Fruit fly (Drosophila melanogaster) whole organism, embryonic: ENCODE data around the gene Coa8.
A peak's percentile ranks its signal among the peaks of the same experiment; 100 is the strongest.

ENCODE experiments used
- CG11456 ChIP-seq: fragments of 200-800 bp; sonication (Bioruptor generic); IDR thresholded peaks from 3 replicates; pipeline ENCODE4 v1.3.6; 2022; ENCODE audit warnings: missing biosample characterization, missing genetic modification characterization
- CG14965 ChIP-seq: fragments of 200-800 bp; sonication (Bioruptor generic); optimal IDR thresholded peaks from 2 replicates; lab custom pipeline; 2016; ENCODE audit warnings: missing biosample characterization, missing genetic modification characterization, borderline replicate concordance
- CG15696 ChIP-seq: fragments of 200-800 bp; sonication (Bioruptor generic); optimal IDR thresholded peaks from 2 replicates; lab custom pipeline; 2019; ENCODE audit warnings: missing biosample characterization, mild to moderate bottlenecking, missing genetic modification characterization, moderate library complexity
- CG16813 ChIP-seq: fragments of 200-800 bp; sonication (Bioruptor generic); IDR thresholded peaks from 3 replicates; pipeline ENCODE4 v1.3.6; 2022; ENCODE audit warnings: missing biosample characterization, missing genetic modification characterization; ENCODE audit not compliant: partially characterized antibody
- CG17186 ChIP-seq: fragments of 200-800 bp; sonication (Bioruptor generic); optimal IDR thresholded peaks from 3 replicates; lab custom pipeline; 2017; ENCODE audit warnings: missing biosample characterization, missing genetic modification reagents, missing genetic modification characterization
- CG18011 ChIP-seq: fragments of 200-800 bp; sonication (Bioruptor generic); optimal IDR thresholded peaks from 2 replicates; lab custom pipeline; 2017; ENCODE audit warnings: missing biosample characterization, missing genetic modification characterization, mild to moderate bottlenecking, moderate library complexity, missing genotype
- CG2678 ChIP-seq: fragments of 200-800 bp; sonication (Bioruptor generic); optimal IDR thresholded peaks from 3 replicates; lab custom pipeline; 2019; ENCODE audit warnings: missing biosample characterization, mild to moderate bottlenecking, missing genetic modification characterization, moderate library complexity
- CG2889 ChIP-seq: fragments of 200-800 bp; sonication (Bioruptor generic); IDR thresholded peaks from 3 replicates; pipeline ENCODE4 v1.3.6; 2022; ENCODE audit warnings: missing biosample characterization, missing genetic modification characterization
- CG3065 ChIP-seq: fragments of 200-800 bp; sonication (Bioruptor generic); optimal IDR thresholded peaks from 2 replicates; lab custom pipeline; 2016; ENCODE audit warnings: missing biosample characterization, missing genetic modification characterization
- CG31365 ChIP-seq: fragments of 200-800 bp; sonication (Bioruptor generic); optimal IDR thresholded peaks from 2 replicates; lab custom pipeline; 2018; ENCODE audit warnings: missing biosample characterization, mild to moderate bottlenecking, missing genetic modification characterization
- CG4360 ChIP-seq: fragments of 200-800 bp; sonication (Bioruptor generic); IDR thresholded peaks from 2 replicates; pipeline ENCODE4 v1.3.6; 2022; ENCODE audit warnings: missing biosample characterization, missing genetic modification characterization
- CG6254 ChIP-seq: fragments of 200-800 bp; sonication (Bioruptor generic); optimal IDR thresholded peaks from 3 replicates; lab custom pipeline; 2017; ENCODE audit warnings: mild to moderate bottlenecking, missing biosample characterization, missing genetic modification reagents, missing genetic modification characterization
- CG6272 ChIP-seq: fragments of 200-800 bp; sonication (Bioruptor generic); IDR thresholded peaks from 2 replicates; pipeline ENCODE4 v1.3.6; 2022; ENCODE audit warnings: missing biosample characterization, missing genetic modification characterization
- CG7745 ChIP-seq: fragments of 200-800 bp; sonication (Bioruptor generic); optimal IDR thresholded peaks from 2 replicates; lab custom pipeline; 2018; ENCODE audit warnings: missing biosample characterization, mild to moderate bottlenecking, missing genetic modification characterization, moderate library complexity
- CG9797 ChIP-seq: fragments of 200-800 bp; sonication (Bioruptor generic); optimal IDR thresholded peaks from 3 replicates; lab custom pipeline; 2018; ENCODE audit warnings: missing biosample characterization, mild to moderate bottlenecking, missing genetic modification characterization
- Dref ChIP-seq: fragments of 200-800 bp; sonication (Bioruptor generic); IDR thresholded peaks from 2 replicates; pipeline ENCODE4 v1.3.6; 2022; ENCODE audit warnings: missing biosample characterization, missing genetic modification characterization
- Drgx ChIP-seq: fragments of 200-800 bp; sonication (Bioruptor generic); IDR thresholded peaks from 2 replicates; pipeline ENCODE4 v1.3.6; 2022; ENCODE audit warnings: missing biosample characterization, missing genetic modification characterization
- E2f2 ChIP-seq: fragments of 200-800 bp; sonication (Bioruptor generic); IDR thresholded peaks from 2 replicates; pipeline ENCODE4 v1.3.6; 2022; ENCODE audit warnings: missing biosample characterization, missing genetic modification characterization
- Eip74EF ChIP-seq, 2 experiments: fragments of 200-800 bp in 1 of 2; fragments of >200 bp in 1 of 2; sonication (Bioruptor generic) in 1 of 2; optimal IDR thresholded peaks; 2 replicates each; lab custom pipeline; 2017 to 2019; ENCODE audit warnings: missing biosample characterization in 2 of 2, missing genetic modification characterization in 2 of 2, mild to moderate bottlenecking in 1 of 2, moderate library complexity in 1 of 2
- Fer2 ChIP-seq: fragments of 200-800 bp; sonication (Bioruptor generic); optimal IDR thresholded peaks from 2 replicates; lab custom pipeline; 2018; ENCODE audit warnings: missing biosample characterization, mild to moderate bottlenecking, missing genetic modification characterization, moderate library complexity
- Hmr ChIP-seq: fragments of 200-800 bp; sonication (Bioruptor generic); optimal IDR thresholded peaks from 3 replicates; lab custom pipeline; 2017; ENCODE audit warnings: mild to moderate bottlenecking, missing biosample characterization, missing genetic modification reagents, missing genetic modification characterization
- Lhr ChIP-seq: fragments of 200-800 bp; sonication (Bioruptor generic); optimal IDR thresholded peaks from 3 replicates; lab custom pipeline; 2017; ENCODE audit warnings: mild to moderate bottlenecking, missing biosample characterization, missing genetic modification reagents, missing genetic modification characterization
- MESR4 ChIP-seq: fragments of 200-800 bp; sonication (Bioruptor generic); optimal IDR thresholded peaks from 2 replicates; lab custom pipeline; 2018; ENCODE audit warnings: missing biosample characterization, mild to moderate bottlenecking, missing genetic modification characterization, moderate library complexity
- Optix ChIP-seq: fragments of 200-800 bp; sonication (Bioruptor generic); IDR thresholded peaks from 3 replicates; pipeline ENCODE4 v1.3.6; 2022; ENCODE audit warnings: missing biosample characterization, missing genetic modification characterization
- Poxn ChIP-seq: fragments of 200-800 bp; sonication (Bioruptor generic); IDR thresholded peaks from 2 replicates; pipeline ENCODE4 v1.3.6; 2022; ENCODE audit warnings: missing biosample characterization, missing genetic modification characterization
- Side ChIP-seq: fragments of 200-800 bp; sonication (Bioruptor generic); optimal IDR thresholded peaks from 2 replicates; lab custom pipeline; 2016; ENCODE audit warnings: missing biosample characterization, missing genetic modification characterization
- Sry-β ChIP-seq: fragments of 200-800 bp; sonication (Bioruptor generic); optimal IDR thresholded peaks from 2 replicates; lab custom pipeline; 2018; ENCODE audit warnings: missing biosample characterization, mild to moderate bottlenecking, missing genetic modification characterization, moderate library complexity
- Trl ChIP-seq, 3 experiments: fragments of >200 bp in 2 of 3; fragments of 200-800 bp in 1 of 3; sonication (Bioruptor generic) in 1 of 3; optimal IDR thresholded peaks; 2 replicates in 1 of 3; 3 replicates in 2 of 3; lab custom pipeline; 2016 to 2017; ENCODE audit warnings: missing biosample characterization in 1 of 3, missing genetic modification characterization in 1 of 3
- YL-1 ChIP-seq: fragments of 200-800 bp; sonication (Bioruptor generic); optimal IDR thresholded peaks from 3 replicates; lab custom pipeline; 2017; ENCODE audit warnings: missing biosample characterization, mild to moderate bottlenecking, missing genetic modification characterization
- amos ChIP-seq: fragments of 200-800 bp; sonication (Bioruptor generic); IDR thresholded peaks from 2 replicates; pipeline ENCODE4 v1.3.6; 2022; ENCODE audit warnings: missing biosample characterization, missing genetic modification characterization; ENCODE audit not compliant: partially characterized antibody
- aop ChIP-seq: fragments of 200-800 bp; sonication (Bioruptor generic); IDR thresholded peaks from 2 replicates; pipeline ENCODE4 v1.3.6; 2022; ENCODE audit warnings: missing biosample characterization, missing genetic modification characterization
- bab2 ChIP-seq: fragments of 200-800 bp; sonication (Bioruptor generic); optimal IDR thresholded peaks from 2 replicates; lab custom pipeline; 2016; ENCODE audit warnings: missing biosample characterization, missing genetic modification characterization
- cas ChIP-seq: fragments of 200-800 bp; sonication (Bioruptor generic); IDR thresholded peaks from 2 replicates; pipeline ENCODE4 v1.3.6; 2022; ENCODE audit warnings: missing biosample characterization, missing genetic modification characterization
- corto ChIP-seq: fragments of 200-800 bp; sonication (Bioruptor generic); optimal IDR thresholded peaks from 2 replicates; lab custom pipeline; 2016; ENCODE audit warnings: missing biosample characterization, mild to moderate bottlenecking, missing genetic modification characterization, moderate library complexity
- croc ChIP-seq: fragments of 200-800 bp; sonication (Bioruptor generic); conservative IDR thresholded peaks from 3 replicates; pipeline ENCODE4 v1.3.6; 2022; ENCODE audit warnings: missing biosample characterization, missing genetic modification characterization
- dm ChIP-seq: fragments of 200-800 bp; sonication (Bioruptor generic); optimal IDR thresholded peaks from 3 replicates; lab custom pipeline; 2016; ENCODE audit warnings: missing biosample characterization, missing genetic modification characterization
- ewg ChIP-seq: fragments of 200-800 bp; sonication (Bioruptor generic); optimal IDR thresholded peaks from 3 replicates; lab custom pipeline; 2017; ENCODE audit warnings: mild to moderate bottlenecking, missing biosample characterization, missing genetic modification reagents, missing genetic modification characterization
- fru ChIP-seq: fragments of >200 bp; optimal IDR thresholded peaks from 2 replicates; lab custom pipeline; 2017
- gt ChIP-seq: fragments of 200-800 bp; sonication (Bioruptor generic); IDR thresholded peaks from 2 replicates; pipeline ENCODE4 v1.3.6; 2022; ENCODE audit warnings: missing biosample characterization, missing genetic modification characterization
- jigr1 ChIP-seq: fragments of 200-800 bp; sonication (Bioruptor generic); IDR thresholded peaks from 3 replicates; pipeline ENCODE4 v1.3.6; 2022; ENCODE audit warnings: missing biosample characterization, missing genetic modification characterization
- kni ChIP-seq: fragments of 200-800 bp; sonication (Bioruptor generic); optimal IDR thresholded peaks from 3 replicates; lab custom pipeline; 2017; ENCODE audit warnings: mild to moderate bottlenecking, missing biosample characterization, missing genetic modification reagents, missing genetic modification characterization
- knrl ChIP-seq: fragments of 200-800 bp; sonication (Bioruptor generic); IDR thresholded peaks from 3 replicates; pipeline ENCODE4 v1.3.6; 2022; ENCODE audit warnings: missing biosample characterization, missing genetic modification characterization; ENCODE audit not compliant: partially characterized antibody
- lmd ChIP-seq: fragments of 200-800 bp; sonication (Bioruptor generic); IDR thresholded peaks from 2 replicates; pipeline ENCODE4 v1.3.6; 2022; ENCODE audit warnings: missing biosample characterization, missing genetic modification characterization
- luna ChIP-seq: fragments of 200-800 bp; sonication (Bioruptor generic); optimal IDR thresholded peaks from 2 replicates; lab custom pipeline; 2016; ENCODE audit warnings: missing biosample characterization, missing genetic modification characterization
- pb ChIP-seq: fragments of 200-800 bp; sonication (Bioruptor generic); optimal IDR thresholded peaks from 3 replicates; lab custom pipeline; 2016; ENCODE audit warnings: missing biosample characterization, missing genetic modification characterization
- row ChIP-seq: fragments of 200-800 bp; sonication (Bioruptor generic); IDR thresholded peaks from 3 replicates; pipeline ENCODE4 v1.3.6; 2022; ENCODE audit warnings: missing biosample characterization, missing genetic modification characterization
- sens ChIP-seq: fragments of 200-800 bp; sonication (Bioruptor generic); peaks from one replicate; lab custom pipeline; 2016; ENCODE audit warnings: missing biosample characterization, missing genetic modification characterization
- sisA ChIP-seq: fragments of 200-800 bp; sonication (Bioruptor generic); IDR thresholded peaks from 2 replicates; pipeline ENCODE4 v1.3.6; 2022; ENCODE audit warnings: missing biosample characterization, missing genetic modification characterization
- sr ChIP-seq: fragments of 200-800 bp; sonication (Bioruptor generic); IDR thresholded peaks from 3 replicates; pipeline ENCODE4 v1.3.6; 2022; ENCODE audit warnings: missing biosample characterization, missing genetic modification characterization
- trh ChIP-seq: fragments of 200-800 bp; sonication (Bioruptor generic); optimal IDR thresholded peaks from 2 replicates; lab custom pipeline; 2016; ENCODE audit warnings: missing biosample characterization, missing genetic modification characterization
- vfl ChIP-seq: fragments of 200-800 bp; sonication (Bioruptor generic); optimal IDR thresholded peaks from 2 replicates; lab custom pipeline; 2016; ENCODE audit warnings: missing biosample characterization, missing genetic modification characterization

Gene Coa8

DNA sequence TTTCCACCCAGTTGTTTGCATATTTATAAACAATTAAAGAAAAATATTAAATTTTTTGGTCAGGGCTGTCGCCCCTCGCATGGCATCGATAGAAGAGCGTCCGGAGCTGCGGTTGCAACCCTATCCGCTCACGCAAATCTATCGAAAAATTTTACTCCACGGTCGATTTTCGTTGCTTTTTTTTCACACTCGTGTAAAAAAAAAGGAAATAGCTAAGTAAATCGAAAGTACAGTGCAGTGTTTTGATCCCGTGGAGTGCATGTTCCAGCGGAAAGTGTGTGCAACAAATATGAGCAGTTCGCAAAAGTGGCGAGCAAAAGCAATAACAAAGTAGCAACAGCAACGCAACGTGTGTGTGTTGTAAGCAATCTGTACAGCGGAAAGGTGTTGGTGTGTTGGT, 28.7 kb downstream of the Coa8 start, which contains the start of the genes Edem1 and Rbcn-3B (continued):
- TF ChIP-seq CG9797 (GFP tag; lab: Kevin White, UChicago) (no peak), CG15696 (tag; lab: Kevin White, UChicago) (no peak), pb (GFP tag; lab: Kevin White, UChicago) (no peak), CG18011 (GFP tag; lab: Kevin White, UChicago) (no peak), lmd (GFP tag; lab: Robert Waterston, UW) (no peak), E2f2 (GFP tag; lab: Robert Waterston, UW) (no peak), corto (GFP tag; lab: Kevin White, UChicago) (no peak), ewg (no peak), knrl (peak; percentile 49; the same call in 2 of the 3 replicates), sisA (GFP tag; lab: Robert Waterston, UW) (no peak), croc (GFP tag; lab: Robert Waterston, UW) (no peak), CG11456 (GFP tag; lab: Robert Waterston, UW) (no peak), CG2678 (no peak), gt (GFP tag; lab: Robert Waterston, UW) (no peak), CG14965 (GFP tag; lab: Kevin White, UChicago) (no peak), sens (GFP tag; lab: Kevin White, UChicago) (no peak), Sry-β (no peak), CG6254 (GFP tag; lab: Kevin White, UChicago) (no peak), Hmr (GFP tag; lab: Kevin White, UChicago) (no peak), Side (no peak), aop (GFP tag; lab: Robert Waterston, UW) (no peak), jigr1 (GFP tag; lab: Robert Waterston, UW) (no peak), Lhr (GFP tag; lab: Kevin White, UChicago) (no peak), Poxn (GFP tag; lab: Robert Waterston, UW) (no peak), fru (no peak), CG16813 (GFP tag; lab: Robert Waterston, UW) (peak; percentile 50; the same call in 1 of the 3 replicates), CG2889 (GFP tag; lab: Robert Waterston, UW) (no peak), Optix (GFP tag; lab: Robert Waterston, UW) (no peak), amos (peak; percentile 68), kni (GFP tag; lab: Kevin White, UChicago) (no peak), YL-1 (GFP tag; lab: Kevin White, UChicago) (peak; percentile 41), Fer2 (tag; lab: Kevin White, UChicago) (no peak), CG3065 (GFP tag; lab: Kevin White, UChicago) (no peak), Eip74EF (GFP tag; optimal IDR thresholded peaks at IDR 0.05; lab: Kevin White, UChicago) (no peak), CG6272 (GFP tag; lab: Robert Waterston, UW) (no peak), Dref (peak; percentile 64), luna (GFP tag; lab: Kevin White, UChicago) (no peak), sr (GFP tag; lab: Robert Waterston, UW) (no peak), dm (peak; percentile 36), Drgx (GFP tag; lab: Robert Waterston, UW) (peak; percentile 14; the same call in 1 of the 2 replicates), CG7745 (no peak), cas (no peak), trh (GFP tag; lab: Kevin White, UChicago) (no peak), CG17186 (GFP tag; lab: Kevin White, UChicago) (no peak), MESR4 (peak; percentile 88), row (GFP tag; lab: Robert Waterston, UW) (peak; percentile 30; the same call in 1 of the 3 replicates), vfl (no peak), Trl (optimal IDR thresholded peaks at IDR 0.05; lab: Kevin White, UChicago) (no peak), Trl (GFP tag; optimal IDR thresholded peaks at IDR 0.05; lab: Kevin White, UChicago) (no peak), bab2 (GFP tag; lab: Kevin White, UChicago) (no peak), CG31365 (tag; lab: Kevin White, UChicago) (no peak), CG4360 (GFP tag; lab: Robert Waterston, UW) (no peak)
